Fruit fly (Drosophila melanogaster): ENCODE measurements around the gene MRG15.

DNA sequence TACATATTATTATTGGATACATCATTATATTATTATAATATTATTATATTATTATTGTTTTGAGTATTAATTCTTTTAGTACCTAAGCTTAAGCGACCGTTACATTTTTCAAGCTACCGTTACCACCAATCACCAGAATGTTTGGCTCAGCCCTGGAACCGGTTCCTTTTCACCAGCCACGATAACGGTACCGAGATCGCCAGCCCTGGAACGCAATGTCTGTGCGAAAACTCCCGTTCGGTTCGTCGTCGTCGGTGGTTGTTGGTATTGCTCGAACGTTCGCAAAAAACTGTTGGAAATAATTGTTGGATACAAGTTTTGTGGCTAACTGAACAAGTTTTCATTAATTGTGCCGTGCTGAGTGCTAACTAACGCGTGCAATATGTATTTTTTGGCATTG lies 28.2 kb downstream of the MRG15 start, which contains the start of gene CG42404:
- TF ChIP-seq CG10348 (GFP tag; IDR thresholded peaks at IDR 0.05) (no peak), gl (tag; optimal IDR thresholded peaks at IDR 0.05) (no peak), CG34367 (tag; optimal IDR thresholded peaks at IDR 0.05) (no peak), fd96Ca (GFP tag; IDR thresholded peaks at IDR 0.05) (no peak), Ets98B (GFP tag; IDR thresholded peaks at IDR 0.05) (no peak)
